Worm (Caenorhabditis elegans) whole organism, early embryonic: Measurements from ENCODE around the gene F14F8.8.

Experiments used
- F13C5.2 ChIP-seq: sonication (generic microtip); optimal IDR thresholded peaks from 2 replicates; lab custom pipeline; 2017; ENCODE audit warnings: mild to moderate bottlenecking, missing genetic modification characterization, inconsistent platforms, missing compliant biosample characterization
- aly-1 ChIP-seq: sonication (generic microtip); optimal IDR thresholded peaks from 2 replicates; lab custom pipeline; 2016; ENCODE audit warnings: missing genetic modification characterization, missing compliant biosample characterization
- ama-1 ChIP-seq: fragments of 150-350 bp; optimal IDR thresholded peaks from 2 replicates; lab custom pipeline; 2014
- ceh-13 ChIP-seq: fragments of 200-800 bp; sonication (Bioruptor generic); optimal IDR thresholded peaks from 2 replicates; lab custom pipeline; 2018; ENCODE audit warnings: mild to moderate bottlenecking, missing genetic modification characterization, missing compliant biosample characterization
- flt-1 ChIP-seq: fragments of 200-800 bp; sonication (Bioruptor generic); IDR thresholded peaks from 2 replicates; pipeline ENCODE4 v1.3.6; 2022; ENCODE audit warnings: missing genetic modification characterization, missing compliant biosample characterization
- hmbx-1 ChIP-seq: sonication (generic microtip); optimal IDR thresholded peaks from 2 replicates; lab custom pipeline; 2016; ENCODE audit warnings: mild to moderate bottlenecking, missing genetic modification characterization, missing compliant biosample characterization
- hnd-1 ChIP-seq: sonication (generic microtip); optimal IDR thresholded peaks from 2 replicates; lab custom pipeline; 2016; ENCODE audit warnings: missing genetic modification characterization, missing compliant biosample characterization
- pes-1 ChIP-seq: fragments of 200-800 bp; sonication (Bioruptor generic); IDR thresholded peaks from 2 replicates; pipeline ENCODE4 v1.3.6; 2022; ENCODE audit warnings: missing genetic modification reagents, missing genetic modification characterization, missing compliant biosample characterization
- scrt-1 ChIP-seq: fragments of 200-800 bp; sonication (Bioruptor generic); IDR thresholded peaks from 2 replicates; pipeline ENCODE4 v1.3.6; 2022; ENCODE audit warnings: missing genetic modification characterization, missing compliant biosample characterization
- sea-1 ChIP-seq: fragments of 200-800 bp; sonication (Bioruptor generic); conservative IDR thresholded peaks from 2 replicates; pipeline ENCODE4 v1.3.6; 2022; ENCODE audit warnings: missing genetic modification characterization, missing compliant biosample characterization
- tbx-37 ChIP-seq: fragments of 200-800 bp; sonication (Bioruptor generic); conservative IDR thresholded peaks from 2 replicates; pipeline ENCODE4 v1.3.6; 2022; ENCODE audit warnings: missing genetic modification reagents, missing genetic modification characterization, missing compliant biosample characterization
- tra-4 ChIP-seq: sonication (generic microtip); optimal IDR thresholded peaks from 2 replicates; lab custom pipeline; 2017; ENCODE audit warnings: missing genetic modification characterization, missing compliant biosample characterization

- TF ChIP-seq tra-4 (tag; lab: Kevin White, UChicago) = no peak
- no peak for TF ChIP-seq tbx-37 (GFP tag; lab: Robert Waterston, UW)
- no peak for TF ChIP-seq scrt-1 (GFP tag; lab: Robert Waterston, UW)
- no peak for TF ChIP-seq flt-1
- no peak for TF ChIP-seq aly-1 (tag; lab: Kevin White, UChicago)
- no peak for TF ChIP-seq F13C5.2 (tag; lab: Kevin White, UChicago)
- no peak; the same call in 1 of the 2 replicates for TF ChIP-seq pes-1
- peak; percentile 71 for TF ChIP-seq hmbx-1 (tag; lab: Kevin White, UChicago)
- no peak for TF ChIP-seq ceh-13 (GFP tag; lab: Kevin White, UChicago)
- no peak for TF ChIP-seq ama-1
- TF ChIP-seq sea-1 (GFP tag; lab: Robert Waterston, UW) = no peak
- TF ChIP-seq hnd-1 (tag; lab: Kevin White, UChicago) = peak; percentile 63
Observed at ce11 chrV:16699752-16700259, 27.7 kb upstream of the F14F8.8 start, which contains the start of gene Y70C5C.1.
